Worm (Caenorhabditis elegans) whole organism, L4/young adult: ENCODE results near the gene F13D2.1.

Experiments
- W03F9.2 ChIP-seq: fragments of 150-350 bp; optimal IDR thresholded peaks from 2 replicates; lab custom pipeline; 2014; ENCODE audit warnings: missing biosample characterization, missing genetic modification characterization
- dao-5 ChIP-seq: sonication (generic microtip); optimal IDR thresholded peaks from 2 replicates; lab custom pipeline; 2016; ENCODE audit warnings: missing genotype, missing genetic modification characterization, moderate library complexity, missing compliant biosample characterization
- him-1 ChIP-seq: sonication (generic microtip); optimal IDR thresholded peaks from 2 replicates; lab custom pipeline; 2016; ENCODE audit warnings: missing genotype, missing genetic modification reagents, missing genetic modification characterization, missing compliant biosample characterization

- no peak for TF ChIP-seq dao-5 (tag; lab: Kevin White, UChicago)
- no peak for TF ChIP-seq him-1 (tag; lab: Kevin White, UChicago)
- TF ChIP-seq W03F9.2 (tag; lab: Kevin White, UChicago), result no peak
Observed at ce11 chrX:11122412-11122811, 67.0 kb downstream of the F13D2.1 start.
